Fruit fly (Drosophila melanogaster) whole organism, embryonic: ENCODE data around the gene CG12945.

Experiments
- BEAF-32 ChIP-seq: fragments of 200-800 bp; sonication (Bioruptor generic); optimal IDR thresholded peaks from 3 replicates; lab custom pipeline; 2017; ENCODE audit warnings: missing biosample characterization, missing genetic modification characterization, mild to moderate bottlenecking, moderate library complexity, missing genetic modification reagents
- CG10366 ChIP-seq: fragments of 200-800 bp; sonication (Bioruptor generic); IDR thresholded peaks from 2 replicates; pipeline ENCODE4 v1.3.6; 2022; ENCODE audit warnings: missing biosample characterization, missing genetic modification characterization
- CG12236 ChIP-seq: fragments of 200-800 bp; sonication (Bioruptor generic); optimal IDR thresholded peaks from 2 replicates; lab custom pipeline; 2016; ENCODE audit warnings: missing biosample characterization, missing genetic modification characterization
- CG12769 ChIP-seq: fragments of 200-800 bp; sonication (Bioruptor generic); optimal IDR thresholded peaks from 2 replicates; lab custom pipeline; 2019; ENCODE audit warnings: missing biosample characterization, mild to moderate bottlenecking, missing genetic modification characterization, moderate library complexity
- CG13424 ChIP-seq: fragments of 200-800 bp; sonication (Bioruptor generic); optimal IDR thresholded peaks from 2 replicates; lab custom pipeline; 2019; ENCODE audit warnings: missing biosample characterization, mild to moderate bottlenecking, missing genetic modification characterization, moderate library complexity
- CG1603 ChIP-seq: fragments of 200-800 bp; sonication (Bioruptor generic); optimal IDR thresholded peaks from 2 replicates; lab custom pipeline; 2019; ENCODE audit warnings: missing biosample characterization, mild to moderate bottlenecking, missing genetic modification characterization, moderate library complexity
- CG16813 ChIP-seq: fragments of 200-800 bp; sonication (Bioruptor generic); IDR thresholded peaks from 3 replicates; pipeline ENCODE4 v1.3.6; 2022; ENCODE audit warnings: missing biosample characterization, missing genetic modification characterization; ENCODE audit not compliant: partially characterized antibody
- CG16815 ChIP-seq: fragments of 200-800 bp; sonication (Bioruptor generic); optimal IDR thresholded peaks from 3 replicates; lab custom pipeline; 2017; ENCODE audit warnings: missing biosample characterization, mild to moderate bottlenecking, missing genetic modification characterization
- CG17361 ChIP-seq: fragments of 200-800 bp; sonication (Bioruptor generic); IDR thresholded peaks from 3 replicates; pipeline ENCODE4 v1.3.6; 2022; ENCODE audit warnings: missing biosample characterization, missing genetic modification characterization
- CG18011 ChIP-seq: fragments of 200-800 bp; sonication (Bioruptor generic); optimal IDR thresholded peaks from 2 replicates; lab custom pipeline; 2017; ENCODE audit warnings: missing biosample characterization, missing genetic modification characterization, mild to moderate bottlenecking, moderate library complexity, missing genotype
- CG18262 ChIP-seq: fragments of 200-800 bp; optimal IDR thresholded peaks from 3 replicates; lab custom pipeline; 2019; ENCODE audit warnings: missing biosample characterization, mild to moderate bottlenecking, missing genetic modification characterization, moderate library complexity
- CG18599 ChIP-seq: fragments of 200-800 bp; sonication (Bioruptor generic); optimal IDR thresholded peaks from 3 replicates; lab custom pipeline; 2017; ENCODE audit warnings: missing biosample characterization, missing genetic modification characterization, mild to moderate bottlenecking, moderate library complexity, missing genetic modification reagents
- CG32767 ChIP-seq: fragments of 200-800 bp; sonication (Bioruptor generic); IDR thresholded peaks from 2 replicates; pipeline ENCODE4 v1.3.6; 2022; ENCODE audit warnings: missing biosample characterization, missing genetic modification characterization
- CG34376 ChIP-seq: fragments of 200-800 bp; sonication (Bioruptor generic); optimal IDR thresholded peaks from 2 replicates; lab custom pipeline; 2018; ENCODE audit warnings: missing biosample characterization, mild to moderate bottlenecking, missing genetic modification characterization
- Chrac-16 ChIP-seq: fragments of 200-800 bp; sonication (Bioruptor generic); optimal IDR thresholded peaks from 3 replicates; lab custom pipeline; 2016; ENCODE audit warnings: missing biosample characterization, missing genetic modification characterization
- CkIIα-i1 ChIP-seq: fragments of 200-800 bp; sonication (Bioruptor generic); IDR thresholded peaks from 2 replicates; pipeline ENCODE4 v1.3.6; 2022; ENCODE audit warnings: missing biosample characterization, missing genetic modification characterization
- MESR4 ChIP-seq: fragments of 200-800 bp; sonication (Bioruptor generic); optimal IDR thresholded peaks from 2 replicates; lab custom pipeline; 2018; ENCODE audit warnings: missing biosample characterization, mild to moderate bottlenecking, missing genetic modification characterization, moderate library complexity
- Max ChIP-seq: fragments of 200-800 bp; sonication (Bioruptor generic); optimal IDR thresholded peaks from 2 replicates; lab custom pipeline; 2016; ENCODE audit warnings: missing biosample characterization, mild to moderate bottlenecking, missing genetic modification characterization
- NC2β ChIP-seq: fragments of 200-800 bp; sonication (Bioruptor generic); optimal IDR thresholded peaks from 2 replicates; lab custom pipeline; 2016; ENCODE audit warnings: missing biosample characterization, missing genetic modification characterization
- NK7.1 ChIP-seq: fragments of 200-800 bp; sonication (Bioruptor generic); optimal IDR thresholded peaks from 3 replicates; lab custom pipeline; 2016; ENCODE audit warnings: missing biosample characterization, missing genetic modification characterization
- YL-1 ChIP-seq: fragments of 200-800 bp; sonication (Bioruptor generic); optimal IDR thresholded peaks from 3 replicates; lab custom pipeline; 2017; ENCODE audit warnings: missing biosample characterization, mild to moderate bottlenecking, missing genetic modification characterization
- al ChIP-seq: fragments of 200-800 bp; sonication (Bioruptor generic); IDR thresholded peaks from 2 replicates; pipeline ENCODE4 v1.3.6; 2022; ENCODE audit warnings: missing biosample characterization, missing genetic modification characterization
- cg ChIP-seq: fragments of 200-800 bp; sonication (Bioruptor generic); optimal IDR thresholded peaks from 3 replicates; lab custom pipeline; 2019; ENCODE audit warnings: missing biosample characterization, mild to moderate bottlenecking, missing genetic modification characterization, moderate library complexity
- chinmo ChIP-seq: fragments of 200-800 bp; sonication (Bioruptor generic); IDR thresholded peaks from 4 replicates; pipeline ENCODE4 v1.3.6; 2022; ENCODE audit warnings: missing biosample characterization, missing genetic modification characterization; ENCODE audit not compliant: partially characterized antibody
- crp ChIP-seq, 2 experiments: fragments of 200-800 bp; sonication (Bioruptor generic); optimal IDR thresholded peaks; 2 replicates in 1 of 2; 3 replicates in 1 of 2; lab custom pipeline; 2017; ENCODE audit warnings: missing biosample characterization in 2 of 2, missing genetic modification characterization in 2 of 2, mild to moderate bottlenecking in 1 of 2, moderate library complexity in 1 of 2
- dan ChIP-seq: fragments of 200-800 bp; sonication (Bioruptor generic); IDR thresholded peaks from 2 replicates; pipeline ENCODE4 v1.3.6; 2022; ENCODE audit warnings: missing biosample characterization, missing genetic modification characterization
- gcm ChIP-seq: fragments of 200-800 bp; sonication (Bioruptor generic); optimal IDR thresholded peaks from 2 replicates; lab custom pipeline; 2019; ENCODE audit warnings: missing biosample characterization, mild to moderate bottlenecking, missing genetic modification characterization, moderate library complexity
- h ChIP-seq: fragments of >200 bp; optimal IDR thresholded peaks from 2 replicates; lab custom pipeline; 2017
- maf-S ChIP-seq: fragments of 200-800 bp; sonication (Bioruptor generic); optimal IDR thresholded peaks from 2 replicates; lab custom pipeline; 2016; ENCODE audit warnings: missing biosample characterization, missing genetic modification characterization
- mirr ChIP-seq: fragments of 200-800 bp; sonication (Bioruptor generic); optimal IDR thresholded peaks from 3 replicates; lab custom pipeline; 2018; ENCODE audit warnings: missing biosample characterization, mild to moderate bottlenecking, missing genetic modification characterization
- onecut ChIP-seq: fragments of 200-800 bp; sonication (Bioruptor generic); IDR thresholded peaks from 2 replicates; pipeline ENCODE4 v1.3.6; 2022; ENCODE audit warnings: missing biosample characterization, missing genetic modification characterization
- ro ChIP-seq: fragments of 200-800 bp; sonication (Bioruptor generic); IDR thresholded peaks from 2 replicates; pipeline ENCODE4 v1.3.6; 2022; ENCODE audit warnings: missing biosample characterization, missing genetic modification characterization
- sc ChIP-seq, 3 experiments: fragments of >200 bp in 2 of 3; fragments of 200-800 bp in 1 of 3; sonication (Bioruptor generic) in 1 of 3; optimal IDR thresholded peaks; 2 replicates in 2 of 3; 3 replicates in 1 of 3; lab custom pipeline; 2017; ENCODE audit warnings: mild to moderate bottlenecking in 1 of 3, missing biosample characterization in 1 of 3, missing genetic modification characterization in 1 of 3, missing genetic modification reagents in 1 of 3
- stwl ChIP-seq: fragments of 200-800 bp; sonication (Bioruptor generic); optimal IDR thresholded peaks from 3 replicates; lab custom pipeline; 2018; ENCODE audit warnings: missing biosample characterization, mild to moderate bottlenecking, missing genetic modification characterization, moderate library complexity
- vfl ChIP-seq: fragments of 200-800 bp; sonication (Bioruptor generic); optimal IDR thresholded peaks from 2 replicates; lab custom pipeline; 2016; ENCODE audit warnings: missing biosample characterization, missing genetic modification characterization

Gene CG12945

dm6 chr3R:9791177-9791806 is at the start of gene CG12945, which contains the start of gene CG8507 (continued):
- peak; percentile 37 for TF ChIP-seq gcm (GFP tag; lab: Kevin White, UChicago)

dm6 chr3R:9823723-9824122 is 32.7 kb upstream of the CG12945 start, which contains the start of gene CG34302:
Gene CG34302, minus strand, starts transcription at chr3R:9823823.
- TF ChIP-seq CG12769 (tag; lab: Kevin White, UChicago) (no peak), CG12236 (GFP tag; lab: Kevin White, UChicago) (no peak), Chrac-16 (GFP tag; lab: Kevin White, UChicago) (no peak), CG16813 (GFP tag; lab: Robert Waterston, UW) (no peak), CG1603 (tag; lab: Kevin White, UChicago) (no peak), MESR4 (GFP tag; lab: Kevin White, UChicago) (no peak), CG16815 (no peak), YL-1 (GFP tag; lab: Kevin White, UChicago) (no peak), mirr (GFP tag; lab: Kevin White, UChicago) (no peak), CG18011 (GFP tag; lab: Kevin White, UChicago) (no peak), Max (GFP tag; lab: Kevin White, UChicago) (no peak), NC2β (GFP tag; lab: Kevin White, UChicago) (no peak), CkIIα-i1 (no peak), maf-S (GFP tag; lab: Kevin White, UChicago) (no peak), ro (GFP tag; lab: Robert Waterston, UW) (no peak), crp (GFP tag; optimal IDR thresholded peaks at IDR 0.05; lab: Kevin White, UChicago) (no peak)

- TF ChIP-seq cg (GFP tag; lab: Kevin White, UChicago) (no peak), BEAF-32 (GFP tag; lab: Kevin White, UChicago) (no peak), chinmo (no peak), stwl (no peak), CG32767 (GFP tag; lab: Robert Waterston, UW) (no peak), vfl (GFP tag; lab: Kevin White, UChicago) (no peak), CG34376 (GFP tag; lab: Kevin White, UChicago) (no peak), h (lab: Kevin White, UChicago) (no peak), dan (GFP tag; lab: Robert Waterston, UW) (no peak), CG18599 (GFP tag; lab: Kevin White, UChicago) (no peak), sc (optimal IDR thresholded peaks at IDR 0.05; lab: Kevin White, UChicago) (no peak), sc (GFP tag; optimal IDR thresholded peaks at IDR 0.05; lab: Kevin White, UChicago) (no peak), onecut (GFP tag; lab: Robert Waterston, UW) (no peak), CG13424 (tag; lab: Kevin White, UChicago) (no peak), al (GFP tag; lab: Robert Waterston, UW) (no peak), CG10366 (GFP tag; lab: Robert Waterston, UW) (no peak), MESR4 (GFP tag; lab: Kevin White, UChicago) (no peak), CG18262 (tag; lab: Kevin White, UChicago) (no peak), CG17361 (GFP tag; lab: Robert Waterston, UW) (no peak), NK7.1 (GFP tag; lab: Kevin White, UChicago) (no peak)
Observed at dm6 chr3R:9821091-9821490, 30.1 kb upstream of the CG12945 start, which contains the start of gene CG42857. Gene CG42857, minus strand, starts transcription at chr3R:9821191.
